Worm (Caenorhabditis elegans) whole organism, dauer: Measurements from ENCODE around the gene F01D5.7.
"Not testable (repeated sequence)": the region's sequence is repeated elsewhere in the genome, so short reads cannot be mapped to it uniquely, and the experiment has no call there.

Experiments
- unc-62 ChIP-seq: sonication (generic microtip); optimal IDR thresholded peaks from 2 replicates; lab custom pipeline; 2017; ENCODE audit warnings: missing biosample characterization, missing genetic modification reagents, missing genetic modification characterization

The F01D5.7 gene

DNA sequence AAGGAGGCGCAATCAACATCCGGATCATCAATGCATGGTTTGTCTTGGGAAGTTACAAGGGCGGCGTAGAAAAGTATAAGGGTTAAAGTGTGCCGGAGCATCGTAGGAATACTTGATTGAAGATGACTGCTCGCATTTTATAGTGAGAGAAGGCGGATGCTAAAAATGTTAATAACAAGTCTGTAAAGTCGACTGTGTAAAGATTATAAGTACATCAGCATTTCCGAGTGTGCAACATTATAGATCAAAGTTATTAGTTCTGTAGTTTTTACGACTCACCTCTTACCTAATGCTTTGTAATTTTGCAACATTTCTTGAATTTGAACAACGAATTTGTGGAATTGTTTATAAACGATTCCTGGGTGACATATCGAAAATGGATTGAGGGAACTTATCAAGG, 13.5 kb upstream of the F01D5.7 start, which contains the start of gene Y39G8B.7:
Gene Y39G8B.7, minus strand, starts transcription at position 101 of the 400 bp plus-strand sequence.
- no peak for TF ChIP-seq unc-62 (GFP tag; lab: Kevin White, UChicago)

DNA sequence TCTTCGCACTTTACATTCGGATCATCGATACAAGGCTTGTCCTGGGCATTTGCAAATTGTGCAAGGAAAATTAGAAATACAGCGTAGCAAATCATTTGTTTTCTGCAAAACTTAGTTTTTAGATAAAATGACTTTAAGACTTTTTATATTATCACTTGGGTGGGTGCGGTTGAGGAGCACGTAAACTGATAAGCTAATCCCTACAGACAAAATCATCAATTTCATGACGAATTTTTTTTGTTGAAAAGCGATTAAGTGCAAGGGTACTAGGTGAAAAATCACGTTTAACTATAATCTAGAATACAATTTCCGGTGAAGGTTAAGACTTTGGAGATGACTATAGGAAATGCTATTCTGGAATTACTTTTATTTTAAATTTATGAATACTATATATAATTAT, 11.0 kb upstream of the F01D5.7 start, which contains the start of gene F01D5.1:
Gene F01D5.1, minus strand, starts transcription at position 105 of the 400 bp plus-strand sequence.
- no peak for TF ChIP-seq unc-62 (GFP tag; lab: Kevin White, UChicago)

DNA sequence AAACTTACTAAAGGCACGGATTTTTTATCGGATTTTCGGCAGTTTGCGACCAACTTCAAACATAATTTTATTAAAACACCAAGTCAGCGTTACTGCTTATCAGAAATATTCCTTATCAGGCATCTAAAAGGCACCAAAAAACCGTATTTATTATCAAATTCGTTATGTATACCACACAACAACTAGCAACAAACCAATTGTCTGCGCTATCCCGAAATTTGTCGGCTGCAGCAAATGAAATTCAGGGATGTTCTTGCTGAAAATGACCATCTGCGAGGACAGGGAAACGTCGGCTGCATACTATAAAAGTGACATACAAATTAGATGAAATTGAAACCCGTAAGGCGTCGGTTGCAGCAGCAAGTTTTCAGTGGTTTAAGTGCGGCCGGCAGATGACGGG, 10.5 kb upstream of the F01D5.7 start:
- no peak for TF ChIP-seq unc-62 (GFP tag; lab: Kevin White, UChicago)

DNA sequence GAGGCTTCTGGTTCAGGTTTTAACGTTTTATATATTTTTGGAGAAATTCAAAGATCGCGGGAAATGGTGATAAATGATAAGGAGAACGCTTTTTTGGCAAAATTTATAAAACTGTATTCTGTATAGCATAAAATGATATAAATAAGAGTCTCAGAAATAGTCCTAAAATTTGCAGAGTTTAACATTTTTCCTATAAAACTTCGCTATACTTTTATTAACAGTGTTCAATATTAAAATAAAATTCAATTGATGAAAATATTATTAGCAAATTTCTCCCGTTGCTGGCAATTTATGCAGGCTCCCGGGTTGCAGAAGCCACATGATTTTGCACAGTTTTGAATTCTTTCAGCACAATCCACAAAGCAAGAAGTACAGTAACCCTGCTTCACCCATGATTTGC, 9.5 kb upstream of the F01D5.7 start, which contains the start of gene F01D5.2:
Gene F01D5.2, minus strand, starts transcription at position 101 of the 400 bp plus-strand sequence.
- TF ChIP-seq unc-62 (GFP tag; lab: Kevin White, UChicago), result no peak

DNA sequence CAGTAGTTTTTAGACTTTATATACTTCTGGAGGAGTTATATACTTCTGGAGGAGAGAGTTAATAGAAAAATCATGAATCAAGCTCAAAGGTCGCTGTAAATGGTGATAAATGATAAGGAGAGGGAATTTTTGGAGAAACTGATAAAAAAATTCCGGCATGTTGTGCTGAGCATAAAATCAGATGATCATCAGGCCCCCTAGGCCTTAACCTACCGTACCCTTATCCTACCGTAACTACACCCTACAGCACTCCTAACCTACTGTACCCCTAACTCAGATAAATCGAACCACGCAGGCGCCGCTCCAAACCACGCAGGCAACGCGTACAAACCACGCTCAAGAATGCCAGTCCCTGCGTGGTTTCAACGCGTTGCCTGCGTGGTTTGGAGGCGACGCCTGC, 8.4 kb upstream of the F01D5.7 start, which contains the start of gene F01D5.3:
Gene F01D5.3, minus strand, starts transcription at position 101 of the 400 bp plus-strand sequence.
- TF ChIP-seq unc-62 (GFP tag; lab: Kevin White, UChicago), result not testable (repeated sequence)

DNA sequence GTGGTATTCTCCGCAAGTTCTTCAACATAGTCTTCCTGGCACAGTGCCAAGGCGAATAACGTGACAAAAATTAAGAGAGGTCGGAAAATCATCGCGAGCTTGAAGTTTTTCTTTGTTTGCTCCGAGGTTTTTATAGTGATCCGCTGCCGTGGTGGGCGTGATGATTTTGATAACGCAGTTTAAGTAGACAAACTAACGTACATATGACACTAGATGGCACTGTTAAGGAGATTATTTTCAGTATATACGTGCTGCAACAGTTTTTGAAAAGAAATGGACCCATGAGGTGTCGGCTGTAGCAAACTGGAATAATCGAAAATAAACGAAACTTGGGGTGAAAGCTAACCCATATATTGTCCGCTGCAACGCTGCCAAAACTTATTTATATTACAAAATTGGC, 6.3 kb upstream of the F01D5.7 start, which contains the start of gene F01D5.5:
Gene F01D5.5, minus strand, starts transcription at position 101 of the 400 bp plus-strand sequence.
- no peak for TF ChIP-seq unc-62 (GFP tag; lab: Kevin White, UChicago)

DNA sequence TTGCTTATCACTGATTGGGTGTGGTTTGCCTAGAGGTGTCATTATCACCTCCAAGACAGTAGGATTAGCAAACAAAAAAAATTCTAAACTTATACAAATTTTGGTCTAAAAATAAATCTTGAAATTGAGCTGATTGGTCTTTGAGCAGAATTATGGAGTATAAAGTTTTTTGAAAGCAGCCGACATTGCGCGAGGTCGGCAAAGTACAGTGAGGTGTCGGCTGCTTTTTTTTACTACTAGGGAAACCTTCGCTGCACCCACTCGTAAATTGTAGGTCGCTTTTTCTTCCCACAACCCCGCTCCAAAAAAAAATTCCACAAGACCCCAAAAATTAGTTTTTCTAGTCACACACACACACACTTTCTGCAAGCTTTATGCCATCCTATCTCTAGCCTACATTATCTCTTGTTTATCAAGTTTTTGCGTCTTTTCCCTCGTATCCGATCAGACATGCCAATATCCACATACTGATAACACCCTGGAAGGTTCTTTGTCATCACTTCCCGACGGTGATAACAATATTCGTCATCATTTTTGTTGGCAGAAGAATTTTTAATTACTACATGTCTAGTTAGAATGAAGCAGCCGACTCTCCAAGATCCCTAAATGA, 4.5 kb upstream of the F01D5.7 start:
- TF ChIP-seq unc-62 (GFP tag; lab: Kevin White, UChicago), result no peak

DNA sequence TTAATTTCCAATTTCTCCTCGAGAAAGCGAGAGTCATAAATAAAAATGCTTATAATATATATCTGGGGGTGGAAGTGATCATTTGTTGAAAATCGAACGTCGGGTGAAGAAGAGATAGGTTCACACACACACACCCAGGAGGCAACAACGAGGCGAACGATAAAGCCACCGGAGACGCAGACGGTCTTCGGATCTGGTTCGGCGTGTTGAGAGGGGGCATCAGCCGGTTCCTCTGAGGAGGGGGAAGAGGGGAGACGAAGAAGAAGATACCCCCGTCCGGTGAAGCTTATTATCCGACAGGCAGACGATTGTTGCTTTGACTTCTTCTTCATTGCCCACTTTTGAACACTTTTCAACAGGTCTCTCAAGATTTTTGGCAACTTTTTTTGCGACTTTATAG, 3.7 kb upstream of the F01D5.7 start:
- TF ChIP-seq unc-62 (GFP tag; lab: Kevin White, UChicago), result no peak

DNA sequence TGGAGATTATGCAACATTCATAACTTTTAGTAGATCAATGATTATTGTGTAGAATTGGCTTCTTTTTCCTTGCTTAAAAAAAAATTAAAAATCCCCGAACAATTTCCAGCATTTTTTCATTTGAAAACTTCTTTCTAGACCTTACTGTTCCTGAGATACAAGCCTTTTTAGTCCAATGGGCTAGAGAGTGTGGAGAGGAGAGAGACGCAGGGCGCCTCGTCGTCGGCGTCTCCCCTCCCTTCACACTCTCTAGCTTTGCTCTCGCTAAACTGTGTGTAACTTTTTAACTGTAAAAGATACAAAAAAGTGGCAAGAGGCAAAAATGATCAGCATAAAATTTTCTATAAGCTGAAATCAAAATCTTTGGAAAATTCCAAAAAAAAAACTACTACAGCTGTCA, 3.3 kb upstream of the F01D5.7 start:
- TF ChIP-seq unc-62 (GFP tag; lab: Kevin White, UChicago), result no peak

DNA sequence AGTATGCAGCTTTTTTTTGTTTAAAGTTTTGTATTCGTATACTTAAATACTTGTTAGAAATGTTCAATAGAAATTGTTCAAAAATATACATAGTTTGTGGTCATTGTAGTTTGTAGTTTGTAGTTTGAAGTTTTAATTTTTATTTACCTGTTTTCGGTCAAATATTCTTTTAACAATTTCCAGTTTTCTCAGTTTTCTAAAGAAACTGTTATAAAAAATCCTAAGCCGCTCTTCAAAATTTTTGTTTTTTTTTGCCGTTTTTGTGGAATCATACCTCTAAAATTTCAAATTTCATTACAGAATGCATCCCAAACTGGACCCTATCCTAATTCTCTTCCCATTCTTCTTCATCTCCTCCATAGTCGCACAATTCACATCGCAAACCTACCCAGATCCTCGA, 2.2 kb upstream of the F01D5.7 start, which contains the start of gene F01D5.6:
Gene F01D5.6, plus strand, starts transcription at position 301 of the 400 bp plus-strand sequence.
- no peak for TF ChIP-seq unc-62 (GFP tag; lab: Kevin White, UChicago)

DNA sequence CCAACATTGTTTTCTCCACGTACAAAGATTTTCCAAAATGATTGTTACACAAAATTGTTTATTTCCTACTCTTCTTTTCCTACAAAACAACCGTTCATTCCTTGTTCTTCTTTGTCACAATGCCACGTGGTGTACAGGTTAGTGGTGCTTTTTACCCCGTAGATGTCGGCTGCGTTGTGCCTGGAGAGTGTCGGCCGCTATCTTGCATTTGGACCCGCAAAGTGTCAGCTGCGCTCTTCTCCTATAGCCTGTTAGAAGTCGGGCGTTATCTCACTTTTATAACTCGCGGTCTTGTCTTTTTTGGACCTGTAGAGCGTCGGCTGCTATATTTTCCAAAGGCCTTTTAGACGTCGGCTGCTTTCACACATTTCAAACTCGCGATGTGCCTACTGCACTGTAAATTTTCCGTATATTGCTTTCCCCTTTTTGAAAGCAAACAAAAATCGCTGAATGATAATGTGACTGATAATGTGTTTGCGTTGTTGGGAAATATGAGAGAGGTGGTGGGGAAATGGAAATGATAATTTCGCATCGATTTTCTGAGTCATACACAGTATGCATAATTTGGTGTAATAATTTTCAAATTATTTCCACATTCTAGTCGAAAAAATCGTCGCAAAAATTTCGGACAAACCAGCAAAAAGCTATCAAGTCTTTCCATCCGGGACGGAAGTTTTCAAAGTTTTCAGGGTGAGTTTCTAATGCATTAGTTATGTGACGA, 2.4 kb downstream of the F01D5.7 start, which contains the start of gene F01D5.8:
Gene F01D5.8, plus strand, starts transcription at position 51 of the 721 bp plus-strand sequence.
- no peak for TF ChIP-seq unc-62 (GFP tag; lab: Kevin White, UChicago)

DNA sequence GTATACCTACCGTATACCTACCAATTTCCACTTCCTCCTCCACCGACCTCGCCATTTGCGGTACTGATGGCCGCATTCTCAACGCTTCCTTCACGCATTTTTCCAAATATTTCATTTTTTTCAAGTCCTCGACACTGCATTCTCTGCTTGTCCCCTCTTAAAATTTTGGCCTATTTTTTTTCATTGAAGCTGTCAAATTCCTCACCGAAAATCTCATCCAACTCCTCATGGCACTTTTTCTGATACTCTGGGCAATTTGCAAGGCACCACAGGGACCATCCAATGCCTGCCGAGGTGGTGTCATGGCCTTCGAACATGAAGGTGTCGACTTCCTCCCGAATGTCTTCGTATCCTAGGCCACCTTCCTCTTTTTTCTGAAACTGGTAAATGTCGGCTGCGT, 6.2 kb downstream of the F01D5.7 start:
- no peak for TF ChIP-seq unc-62 (GFP tag; lab: Kevin White, UChicago)

DNA sequence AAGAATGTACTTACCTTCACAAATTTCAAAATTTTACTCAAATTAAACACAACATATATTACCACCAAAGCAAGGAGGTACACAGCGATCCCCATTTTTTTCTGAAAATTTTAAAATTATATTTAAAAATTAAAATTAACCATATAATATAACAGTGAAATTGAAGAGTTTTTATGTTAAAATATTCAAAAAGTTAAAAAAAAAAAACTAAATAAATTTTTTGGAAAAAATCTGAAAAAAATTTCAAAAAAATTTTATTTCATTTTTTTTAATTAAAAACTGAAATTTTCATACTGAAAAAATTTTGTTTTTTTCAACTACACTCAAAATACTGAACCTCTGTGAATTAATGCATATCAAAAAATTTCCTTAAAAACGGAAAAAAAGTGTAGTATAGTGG, 8.4 kb downstream of the F01D5.7 start, which contains the start of gene cyp-37A1:
Gene cyp-37A1, minus strand, starts transcription at position 101 of the 400 bp plus-strand sequence.
- no peak for TF ChIP-seq unc-62 (GFP tag; lab: Kevin White, UChicago)

DNA sequence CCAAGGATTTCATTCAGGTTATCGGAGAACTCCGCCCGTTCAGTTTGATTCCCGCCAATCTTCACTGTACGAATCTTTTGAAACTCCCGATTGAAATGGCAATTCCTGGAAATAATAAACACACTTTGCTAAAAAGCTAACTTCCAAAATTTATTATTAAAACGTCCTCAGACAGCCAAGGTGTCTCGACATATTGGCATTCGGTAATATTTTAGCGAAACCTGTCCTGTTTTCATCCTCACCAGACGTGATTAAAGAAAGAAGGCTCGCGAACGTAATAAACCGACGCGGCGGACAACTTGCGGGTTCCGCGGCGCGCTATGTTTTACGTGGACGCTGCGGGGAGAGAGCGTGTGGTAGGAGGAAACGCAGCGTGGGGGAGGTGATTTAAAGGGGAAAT, 9.7 kb downstream of the F01D5.7 start:
- TF ChIP-seq unc-62 (GFP tag; lab: Kevin White, UChicago), result no peak

DNA sequence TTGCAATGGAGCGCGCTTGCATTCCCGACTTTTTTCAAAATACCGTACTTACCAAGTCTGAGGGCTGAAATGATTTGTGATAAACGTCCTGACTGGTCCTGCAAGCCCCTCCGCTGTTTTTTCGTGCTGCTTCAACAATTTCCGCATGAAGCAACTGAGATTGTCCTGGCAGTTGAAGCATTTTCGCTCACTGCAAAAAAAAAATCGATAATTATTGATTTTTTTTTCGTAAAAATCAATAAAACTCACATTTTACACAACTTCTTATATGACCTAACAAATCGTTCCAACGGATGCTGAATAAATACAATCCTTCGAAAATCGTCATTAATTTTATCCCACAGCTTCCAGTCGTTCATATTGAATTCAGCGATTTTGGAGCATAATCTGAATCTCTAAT, 10.4 kb downstream of the F01D5.7 start:
- TF ChIP-seq unc-62 (GFP tag; lab: Kevin White, UChicago), result no peak

DNA sequence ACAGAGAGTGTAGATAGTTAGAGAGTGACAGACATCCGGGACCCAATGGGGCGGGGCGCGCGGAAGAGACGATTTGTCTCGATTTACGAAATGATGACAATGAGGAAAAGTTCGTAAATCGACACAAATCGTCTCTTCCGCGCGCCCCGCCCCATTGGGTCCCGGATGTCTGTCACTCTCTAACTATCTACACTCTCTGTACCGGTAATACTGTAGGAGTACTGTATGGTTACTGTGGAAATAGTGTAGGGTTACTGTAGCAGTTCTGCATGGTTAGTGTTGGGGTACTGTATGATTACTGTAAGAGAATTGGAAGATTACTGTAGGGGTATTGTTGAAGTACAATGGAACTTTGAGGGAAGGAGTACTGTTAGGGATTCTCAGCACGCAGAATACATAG, 12.8 kb downstream of the F01D5.7 start, which contains the start of gene F01D5.10:
Gene F01D5.10, minus strand, starts transcription at position 101 of the 400 bp plus-strand sequence.
- TF ChIP-seq unc-62 (GFP tag; lab: Kevin White, UChicago), result not testable (repeated sequence)
